Fruit fly (Drosophila melanogaster) S2 (cell line): ENCODE data around the gene CG3408.

Experiments
- CG8478 ChIP-seq: fragments of >200 bp; optimal IDR thresholded peaks from 2 replicates; lab custom pipeline; 2018
- CTCF ChIP-seq, 2 experiments: fragments of >200 bp; optimal IDR thresholded peaks; 2 replicates each; lab custom pipeline; 2018

dm6 chr3L:9503552-9504317 lies 5.6 kb downstream of the CG3408 start:
- TF ChIP-seq CG8478 (lab: Kevin White, UChicago) (no peak), CTCF (optimal IDR thresholded peaks at IDR 0.05; lab: Kevin White, UChicago) (no peak)
